Fruit fly (Drosophila melanogaster) S2 (cell line): ENCODE data around the gene by.
A peak's percentile ranks its signal among the peaks of the same experiment; 100 is the strongest.

Source experiments
- CG8478 ChIP-seq: fragments of >200 bp; optimal IDR thresholded peaks from 2 replicates; lab custom pipeline; 2018
- CTCF ChIP-seq, 2 experiments: fragments of >200 bp; optimal IDR thresholded peaks; 2 replicates each; lab custom pipeline; 2018

DNA sequence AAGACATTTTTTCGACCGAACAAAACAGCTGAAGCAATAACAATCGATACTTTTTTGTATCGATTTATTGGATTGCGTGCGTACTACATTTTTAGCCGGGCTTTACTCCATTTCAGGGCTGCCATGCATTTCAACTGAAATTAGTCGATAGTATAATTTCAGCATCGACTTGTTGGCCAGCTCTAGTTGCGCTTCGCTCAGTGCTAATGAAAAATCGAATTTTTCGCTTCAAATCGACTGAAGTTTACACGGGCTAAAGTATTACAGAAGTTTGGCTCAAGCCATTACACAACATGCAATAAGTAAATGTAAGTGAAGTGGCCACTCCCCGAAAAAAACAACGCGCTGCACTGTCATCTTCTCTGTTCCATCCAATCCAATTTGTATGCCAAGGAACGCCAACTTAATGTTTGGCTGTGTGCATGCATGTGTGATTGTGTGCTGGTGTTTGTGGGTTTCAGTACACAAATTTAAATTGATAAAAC, 16.9 kb downstream of the by start, which contains the start of the genes mRpL47, CG8176 and Kdm3:
- TF ChIP-seq CG8478 (no peak), CTCF (optimal IDR thresholded peaks at IDR 0.05; lab: Kevin White, UChicago) (peak; percentile 58 to 61)
